Worm (Caenorhabditis elegans) whole organism, early embryonic: Measurements from ENCODE around the gene D1005.2.

Experiments
- B0310.2 ChIP-seq: sonication (generic microtip); optimal IDR thresholded peaks from 2 replicates; lab custom pipeline; 2016; ENCODE audit warnings: mild to moderate bottlenecking, missing genetic modification characterization, missing compliant biosample characterization
- aly-1 ChIP-seq: sonication (generic microtip); optimal IDR thresholded peaks from 2 replicates; lab custom pipeline; 2016; ENCODE audit warnings: missing genetic modification characterization, missing compliant biosample characterization
- ama-1 ChIP-seq: fragments of 150-350 bp; optimal IDR thresholded peaks from 2 replicates; lab custom pipeline; 2014
- ceh-13 ChIP-seq: fragments of 200-800 bp; sonication (Bioruptor generic); optimal IDR thresholded peaks from 2 replicates; lab custom pipeline; 2018; ENCODE audit warnings: mild to moderate bottlenecking, missing genetic modification characterization, missing compliant biosample characterization
- ets-7 ChIP-seq: sonication (generic microtip); optimal IDR thresholded peaks from 2 replicates; lab custom pipeline; 2016; ENCODE audit warnings: missing genotype, missing genetic modification characterization, missing compliant biosample characterization
- hmg-4 ChIP-seq: fragments of 200-800 bp; sonication (Bioruptor generic); optimal IDR thresholded peaks from 2 replicates; lab custom pipeline; 2018; ENCODE audit warnings: mild to moderate bottlenecking, missing genetic modification characterization, missing compliant biosample characterization
- pes-1 ChIP-seq: fragments of 200-800 bp; sonication (Bioruptor generic); IDR thresholded peaks from 2 replicates; pipeline ENCODE4 v1.3.6; 2022; ENCODE audit warnings: missing genetic modification reagents, missing genetic modification characterization, missing compliant biosample characterization
- sea-1 ChIP-seq: fragments of 200-800 bp; sonication (Bioruptor generic); conservative IDR thresholded peaks from 2 replicates; pipeline ENCODE4 v1.3.6; 2022; ENCODE audit warnings: missing genetic modification characterization, missing compliant biosample characterization
- tbx-37 ChIP-seq: fragments of 200-800 bp; sonication (Bioruptor generic); conservative IDR thresholded peaks from 2 replicates; pipeline ENCODE4 v1.3.6; 2022; ENCODE audit warnings: missing genetic modification reagents, missing genetic modification characterization, missing compliant biosample characterization

DNA sequence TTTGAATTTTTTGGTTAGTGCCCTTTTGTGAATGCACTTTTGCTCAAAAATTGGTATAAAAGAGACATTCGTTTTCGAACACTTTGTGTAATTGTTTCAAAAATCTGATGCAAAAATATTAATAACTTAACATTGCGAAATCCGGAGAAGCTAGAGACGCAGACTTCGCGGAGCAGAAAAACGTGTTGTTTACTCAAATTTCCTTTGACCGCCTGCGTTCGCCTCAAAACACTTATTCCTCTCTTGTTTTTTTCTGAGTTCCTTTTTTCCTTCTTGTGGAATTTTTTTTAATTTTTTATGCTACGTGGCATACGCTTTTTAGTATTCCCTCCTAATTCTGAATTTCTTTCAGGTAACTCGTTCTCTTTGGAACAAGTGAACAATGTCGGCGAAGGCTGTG is 20.4 kb downstream of the D1005.2 start, which contains the start of gene acly-1:
- TF ChIP-seq hmg-4 (GFP tag; lab: Kevin White, UChicago) (no peak), ets-7 (tag; lab: Kevin White, UChicago) (no peak), tbx-37 (GFP tag; lab: Robert Waterston, UW) (no peak), ceh-13 (no peak), ama-1 (lab: Kevin White, UChicago) (no peak), sea-1 (GFP tag; lab: Robert Waterston, UW) (no peak), aly-1 (tag; lab: Kevin White, UChicago) (no peak), pes-1 (no peak), B0310.2 (tag; lab: Kevin White, UChicago) (no peak)
